Fruit fly (Drosophila melanogaster) whole organism, embryonic: Measurements from ENCODE around the gene CG16798.

Experiments
- CG10274 ChIP-seq: fragments of 200-800 bp; sonication (Bioruptor generic); optimal IDR thresholded peaks from 3 replicates; lab custom pipeline; 2017; ENCODE audit warnings: missing biosample characterization, mild to moderate bottlenecking, missing genetic modification characterization
- CG11398 ChIP-seq: fragments of 200-800 bp; sonication (Bioruptor generic); optimal IDR thresholded peaks from 2 replicates; lab custom pipeline; 2016; ENCODE audit warnings: missing biosample characterization, missing genetic modification characterization
- CG13123 ChIP-seq: fragments of 200-800 bp; sonication (Bioruptor generic); optimal IDR thresholded peaks from 2 replicates; lab custom pipeline; 2016; ENCODE audit warnings: missing biosample characterization, missing genetic modification characterization
- CG15011 ChIP-seq: fragments of 200-800 bp; sonication (Bioruptor generic); optimal IDR thresholded peaks from 3 replicates; lab custom pipeline; 2018; ENCODE audit warnings: missing biosample characterization, mild to moderate bottlenecking, missing genetic modification characterization
- CG15514 ChIP-seq: fragments of 200-800 bp; sonication (Bioruptor generic); optimal IDR thresholded peaks from 3 replicates; lab custom pipeline; 2017; ENCODE audit warnings: missing biosample characterization, missing genetic modification characterization, mild to moderate bottlenecking, moderate library complexity, missing genetic modification reagents
- CG1603 ChIP-seq: fragments of 200-800 bp; sonication (Bioruptor generic); optimal IDR thresholded peaks from 2 replicates; lab custom pipeline; 2019; ENCODE audit warnings: missing biosample characterization, mild to moderate bottlenecking, missing genetic modification characterization, moderate library complexity
- CG17359 ChIP-seq: fragments of 200-800 bp; sonication (Bioruptor generic); optimal IDR thresholded peaks from 3 replicates; lab custom pipeline; 2018; ENCODE audit warnings: missing biosample characterization, mild to moderate bottlenecking, missing genetic modification characterization, moderate library complexity
- CG17568 ChIP-seq: fragments of 200-800 bp; sonication (Bioruptor generic); optimal IDR thresholded peaks from 2 replicates; lab custom pipeline; 2018; ENCODE audit warnings: missing biosample characterization, mild to moderate bottlenecking, missing genetic modification characterization, moderate library complexity
- CG17802 ChIP-seq: fragments of 200-800 bp; sonication (Bioruptor generic); optimal IDR thresholded peaks from 2 replicates; lab custom pipeline; 2018; ENCODE audit warnings: missing biosample characterization, mild to moderate bottlenecking, missing genetic modification characterization, moderate library complexity
- CG1792 ChIP-seq: fragments of 200-800 bp; sonication (Bioruptor generic); optimal IDR thresholded peaks from 2 replicates; lab custom pipeline; 2016; ENCODE audit warnings: missing biosample characterization, missing genetic modification characterization
- CG2129 ChIP-seq: fragments of 200-800 bp; sonication (Bioruptor generic); IDR thresholded peaks from 2 replicates; pipeline ENCODE4 v1.3.6; 2022; ENCODE audit warnings: missing biosample characterization, missing genetic modification characterization; ENCODE audit not compliant: partially characterized antibody
- CG31441 ChIP-seq: fragments of 200-800 bp; sonication (Bioruptor generic); IDR thresholded peaks from 2 replicates; pipeline ENCODE4 v1.3.6; 2022; ENCODE audit warnings: missing biosample characterization, missing genetic modification characterization
- CG3281 ChIP-seq: fragments of 200-800 bp; sonication (Bioruptor generic); optimal IDR thresholded peaks from 3 replicates; lab custom pipeline; 2017; ENCODE audit warnings: missing biosample characterization, mild to moderate bottlenecking, missing genetic modification characterization
- CG4820 ChIP-seq: fragments of 200-800 bp; sonication (Bioruptor generic); optimal IDR thresholded peaks from 3 replicates; lab custom pipeline; 2016; ENCODE audit warnings: missing biosample characterization, missing genetic modification characterization
- CG7372 ChIP-seq: fragments of 200-800 bp; sonication (Bioruptor generic); IDR thresholded peaks from 2 replicates; pipeline ENCODE4 v1.3.6; 2022; ENCODE audit warnings: missing biosample characterization, missing genetic modification characterization
- CG7745 ChIP-seq: fragments of 200-800 bp; sonication (Bioruptor generic); optimal IDR thresholded peaks from 2 replicates; lab custom pipeline; 2018; ENCODE audit warnings: missing biosample characterization, mild to moderate bottlenecking, missing genetic modification characterization, moderate library complexity
- CG8290 ChIP-seq, 3 experiments: fragments of 200-800 bp; sonication (Bioruptor generic); optimal IDR thresholded peaks; 2 replicates each; lab custom pipeline; 2016 to 2019; ENCODE audit warnings: missing biosample characterization in 3 of 3, missing genetic modification characterization in 3 of 3, mild to moderate bottlenecking in 2 of 3, moderate library complexity in 1 of 3
- CG9727 ChIP-seq: fragments of 200-800 bp; sonication (Bioruptor generic); optimal IDR thresholded peaks from 3 replicates; lab custom pipeline; 2017; ENCODE audit warnings: missing biosample characterization, mild to moderate bottlenecking, missing genetic modification characterization
- Camta ChIP-seq: fragments of 200-800 bp; sonication (Bioruptor generic); optimal IDR thresholded peaks from 2 replicates; lab custom pipeline; 2016; ENCODE audit warnings: missing biosample characterization, missing genetic modification characterization
- CrebB ChIP-seq: fragments of 200-800 bp; sonication (Bioruptor generic); optimal IDR thresholded peaks from 3 replicates; lab custom pipeline; 2018; ENCODE audit warnings: missing biosample characterization, mild to moderate bottlenecking, missing genetic modification characterization
- D19A ChIP-seq: fragments of 200-800 bp; optimal IDR thresholded peaks from 3 replicates; lab custom pipeline; 2019; ENCODE audit warnings: missing biosample characterization, mild to moderate bottlenecking, missing genetic modification characterization, moderate library complexity
- E2f1 ChIP-seq: fragments of 200-800 bp; sonication (Bioruptor generic); IDR thresholded peaks from 2 replicates; pipeline ENCODE4 v1.3.6; 2022; ENCODE audit warnings: missing biosample characterization, missing genetic modification characterization
- Hr51 ChIP-seq, 2 experiments: fragments of 200-800 bp; sonication (Bioruptor generic); optimal IDR thresholded peaks; 2 replicates in 1 of 2; 3 replicates in 1 of 2; lab custom pipeline; 2016 to 2018; ENCODE audit warnings: missing biosample characterization in 2 of 2, missing genetic modification characterization in 2 of 2, mild to moderate bottlenecking in 1 of 2, moderate library complexity in 1 of 2
- Hsf ChIP-seq: fragments of 200-800 bp; sonication (Bioruptor generic); optimal IDR thresholded peaks from 3 replicates; lab custom pipeline; 2016; ENCODE audit warnings: missing biosample characterization, missing genetic modification characterization
- Mad ChIP-seq: fragments of 200-800 bp; sonication (Bioruptor generic); optimal IDR thresholded peaks from 2 replicates; lab custom pipeline; 2016; ENCODE audit warnings: missing biosample characterization, missing genetic modification characterization
- Med ChIP-seq: fragments of 200-800 bp; sonication (Bioruptor generic); peaks from one replicate; lab custom pipeline; 2016; ENCODE audit warnings: missing biosample characterization, missing genetic modification characterization, mild to moderate bottlenecking, inconsistent platforms, moderate library complexity
- Meics ChIP-seq: fragments of 200-800 bp; sonication (Bioruptor generic); optimal IDR thresholded peaks from 2 replicates; lab custom pipeline; 2017; ENCODE audit warnings: missing biosample characterization, mild to moderate bottlenecking, missing genetic modification characterization
- PHDP ChIP-seq: fragments of 200-800 bp; sonication (Bioruptor generic); optimal IDR thresholded peaks from 3 replicates; lab custom pipeline; 2018; ENCODE audit warnings: missing biosample characterization, mild to moderate bottlenecking, missing genetic modification characterization, moderate library complexity
- Poxn ChIP-seq: fragments of 200-800 bp; sonication (Bioruptor generic); IDR thresholded peaks from 2 replicates; pipeline ENCODE4 v1.3.6; 2022; ENCODE audit warnings: missing biosample characterization, missing genetic modification characterization
- Side ChIP-seq: fragments of 200-800 bp; sonication (Bioruptor generic); optimal IDR thresholded peaks from 2 replicates; lab custom pipeline; 2016; ENCODE audit warnings: missing biosample characterization, missing genetic modification characterization
- Sry-β ChIP-seq: fragments of 200-800 bp; sonication (Bioruptor generic); optimal IDR thresholded peaks from 2 replicates; lab custom pipeline; 2018; ENCODE audit warnings: missing biosample characterization, mild to moderate bottlenecking, missing genetic modification characterization, moderate library complexity
- Usf ChIP-seq: fragments of 200-800 bp; sonication (Bioruptor generic); optimal IDR thresholded peaks from 2 replicates; lab custom pipeline; 2017; ENCODE audit warnings: missing genotype, missing biosample characterization, missing genetic modification characterization
- YL-1 ChIP-seq: fragments of 200-800 bp; sonication (Bioruptor generic); optimal IDR thresholded peaks from 3 replicates; lab custom pipeline; 2017; ENCODE audit warnings: missing biosample characterization, mild to moderate bottlenecking, missing genetic modification characterization
- br ChIP-seq: fragments of >200 bp; optimal IDR thresholded peaks from 2 replicates; lab custom pipeline; 2017
- cas ChIP-seq: fragments of 200-800 bp; sonication (Bioruptor generic); IDR thresholded peaks from 2 replicates; pipeline ENCODE4 v1.3.6; 2022; ENCODE audit warnings: missing biosample characterization, missing genetic modification characterization
- cato ChIP-seq: fragments of 200-800 bp; sonication (Bioruptor generic); optimal IDR thresholded peaks from 2 replicates; lab custom pipeline; 2016; ENCODE audit warnings: missing biosample characterization, missing genetic modification characterization, borderline replicate concordance
- crol ChIP-seq: fragments of 200-800 bp; sonication (Bioruptor generic); IDR thresholded peaks from 2 replicates; pipeline ENCODE4 v1.3.6; 2022; ENCODE audit warnings: missing biosample characterization, missing genetic modification characterization
- dmrt99B ChIP-seq: fragments of 200-800 bp; sonication (Bioruptor generic); optimal IDR thresholded peaks from 2 replicates; lab custom pipeline; 2018; ENCODE audit warnings: missing biosample characterization, mild to moderate bottlenecking, missing genetic modification characterization, moderate library complexity
- gcm ChIP-seq: fragments of 200-800 bp; sonication (Bioruptor generic); optimal IDR thresholded peaks from 2 replicates; lab custom pipeline; 2019; ENCODE audit warnings: missing biosample characterization, mild to moderate bottlenecking, missing genetic modification characterization, moderate library complexity
- grn ChIP-seq: fragments of 200-800 bp; sonication (Bioruptor generic); optimal IDR thresholded peaks from 3 replicates; lab custom pipeline; 2017; ENCODE audit warnings: missing biosample characterization, missing genetic modification characterization
- her ChIP-seq: fragments of 200-800 bp; sonication (Bioruptor generic); optimal IDR thresholded peaks from 2 replicates; lab custom pipeline; 2016; ENCODE audit warnings: missing biosample characterization, missing genetic modification characterization
- lilli ChIP-seq: fragments of 200-800 bp; sonication (Bioruptor generic); optimal IDR thresholded peaks from 3 replicates; lab custom pipeline; 2016; ENCODE audit warnings: missing biosample characterization, missing genetic modification characterization
- nerfin-1 ChIP-seq: fragments of 200-800 bp; sonication (Bioruptor generic); optimal IDR thresholded peaks from 3 replicates; lab custom pipeline; 2019; ENCODE audit warnings: missing biosample characterization, mild to moderate bottlenecking, missing genetic modification characterization, moderate library complexity
- phol ChIP-seq: fragments of 200-800 bp; sonication (Bioruptor generic); optimal IDR thresholded peaks from 3 replicates; lab custom pipeline; 2018; ENCODE audit warnings: missing biosample characterization, mild to moderate bottlenecking, missing genetic modification characterization, moderate library complexity
- sd ChIP-seq: fragments of 200-800 bp; sonication (Bioruptor generic); optimal IDR thresholded peaks from 3 replicates; lab custom pipeline; 2018; ENCODE audit warnings: missing biosample characterization, mild to moderate bottlenecking, missing genetic modification characterization, moderate library complexity
- sens ChIP-seq: fragments of 200-800 bp; sonication (Bioruptor generic); peaks from one replicate; lab custom pipeline; 2016; ENCODE audit warnings: missing biosample characterization, missing genetic modification characterization
- tio ChIP-seq: fragments of 200-800 bp; sonication (Bioruptor generic); optimal IDR thresholded peaks from 2 replicates; lab custom pipeline; 2017; ENCODE audit warnings: missing biosample characterization, missing genetic modification characterization, inconsistent platforms
- tll ChIP-seq, 2 experiments: fragments of 200-800 bp in 1 of 2; fragments of >200 bp in 1 of 2; sonication (Bioruptor generic) in 1 of 2; optimal IDR thresholded peaks; 2 replicates each; lab custom pipeline; 2017 to 2019; ENCODE audit warnings: missing biosample characterization in 2 of 2, missing genetic modification characterization in 2 of 2, mild to moderate bottlenecking in 1 of 2, moderate library complexity in 1 of 2
- ttk ChIP-seq: fragments of 200-800 bp; sonication (Bioruptor generic); IDR thresholded peaks from 2 replicates; pipeline ENCODE4 v2.1.2; 2022; ENCODE audit warnings: missing biosample characterization, missing genetic modification characterization
- vfl ChIP-seq: fragments of 200-800 bp; sonication (Bioruptor generic); optimal IDR thresholded peaks from 2 replicates; lab custom pipeline; 2016; ENCODE audit warnings: missing biosample characterization, missing genetic modification characterization
- zen2 ChIP-seq: fragments of 200-800 bp; sonication (Bioruptor generic); IDR thresholded peaks from 3 replicates; pipeline ENCODE4 v1.3.6; 2022; ENCODE audit warnings: missing biosample characterization, missing genetic modification characterization; ENCODE audit not compliant: partially characterized antibody

The CG16798 gene

DNA sequence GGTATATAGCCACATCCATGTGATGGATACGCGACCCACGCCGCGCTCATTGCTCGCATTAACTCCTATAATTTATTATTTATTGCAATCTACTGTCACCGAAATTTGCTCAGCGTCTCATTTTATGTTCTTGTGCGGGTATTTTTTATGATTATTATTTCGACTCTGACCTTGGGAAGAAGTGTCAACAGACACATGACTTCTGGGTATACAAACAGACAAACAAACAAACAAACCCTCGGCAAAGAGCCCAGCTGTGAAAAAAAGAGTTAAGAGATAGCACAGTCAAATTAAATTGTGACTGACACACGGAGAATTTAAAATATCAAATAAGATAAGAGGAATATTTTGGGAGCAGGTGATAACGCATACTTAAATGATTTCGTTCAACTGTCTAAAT, 7.8 kb upstream of the CG16798 start (continued):
- TF ChIP-seq zen2 (no peak), CG7372 (no peak), YL-1 (no peak), Side (GFP tag; lab: Kevin White, UChicago) (no peak), D19A (no peak), tll (GFP tag; optimal IDR thresholded peaks at IDR 0.05; lab: Kevin White, UChicago) (no peak), CG7745 (tag; lab: Kevin White, UChicago) (no peak), sd (tag; lab: Kevin White, UChicago) (peak; percentile 52), Usf (GFP tag; lab: Kevin White, UChicago) (no peak), her (GFP tag; lab: Kevin White, UChicago) (no peak), CG31441 (no peak), CG15514 (GFP tag; lab: Kevin White, UChicago) (peak; percentile 20), CG9727 (GFP tag; lab: Kevin White, UChicago) (no peak), cato (GFP tag; lab: Kevin White, UChicago) (no peak), Med (GFP tag; lab: Kevin White, UChicago) (peak; percentile 72), CG17359 (tag; lab: Kevin White, UChicago) (no peak), Meics (peak; percentile 15), lilli (GFP tag; lab: Kevin White, UChicago) (no peak), CG17802 (no peak), Poxn (GFP tag; lab: Robert Waterston, UW) (no peak), nerfin-1 (tag; lab: Kevin White, UChicago) (no peak), phol (tag; lab: Kevin White, UChicago) (no peak), cas (GFP tag; lab: Robert Waterston, UW) (no peak), Hr51 (GFP tag; optimal IDR thresholded peaks at IDR 0.05; lab: Kevin White, UChicago) (peak in 1 of 2 experiments; percentile 34), CG13123 (GFP tag; lab: Kevin White, UChicago) (no peak), ttk (GFP tag; lab: Robert Waterston, UW) (no peak), CG10274 (GFP tag; lab: Kevin White, UChicago) (no peak), Camta (GFP tag; lab: Kevin White, UChicago) (peak; percentile 30), CG11398 (GFP tag; lab: Kevin White, UChicago) (no peak), sens (peak; percentile 79), CG3281 (peak; percentile 47), br (lab: Kevin White, UChicago) (no peak), Mad (no peak), CrebB (peak; percentile 29), crol (GFP tag; lab: Robert Waterston, UW) (no peak), PHDP (tag; lab: Kevin White, UChicago) (peak; percentile 64), gcm (GFP tag; lab: Kevin White, UChicago) (no peak), CG1792 (GFP tag; lab: Kevin White, UChicago) (no peak), vfl (GFP tag; lab: Kevin White, UChicago) (no peak), dmrt99B (no peak), Hsf (GFP tag; lab: Kevin White, UChicago) (no peak), CG15011 (GFP tag; lab: Kevin White, UChicago) (no peak), Sry-β (GFP tag; lab: Kevin White, UChicago) (no peak), grn (GFP tag; lab: Kevin White, UChicago) (no peak), CG1603 (tag; lab: Kevin White, UChicago) (peak; percentile 23), E2f1 (GFP tag; lab: Robert Waterston, UW) (no peak), CG2129 (GFP tag; lab: Robert Waterston, UW) (no peak), CG17568 (GFP tag; lab: Kevin White, UChicago) (peak; percentile 50), tio (GFP tag; lab: Kevin White, UChicago) (no peak), CG8290 (GFP tag; optimal IDR thresholded peaks at IDR 0.05; lab: Kevin White, UChicago) (no peak), CG8290 (tag; optimal IDR thresholded peaks at IDR 0.05; lab: Kevin White, UChicago) (peak in 1 of 2 experiments; percentile 48), CG4820 (GFP tag; lab: Kevin White, UChicago) (no peak)
